Worm (Caenorhabditis elegans) whole organism, L3 larva: ENCODE results near the gene ceh-53.

Experiments
- R02D3.7 ChIP-seq: fragments of 150-350 bp; optimal IDR thresholded peaks from 2 replicates; lab custom pipeline; 2014; ENCODE audit warnings: missing biosample characterization, missing genetic modification characterization
- ZK546.5 ChIP-seq: sonication (generic microtip); optimal IDR thresholded peaks from 2 replicates; lab custom pipeline; 2017; ENCODE audit warnings: missing biosample characterization, missing genetic modification characterization
- aly-2 ChIP-seq: fragments of 150-350 bp; optimal IDR thresholded peaks from 2 replicates; lab custom pipeline; 2014; ENCODE audit warnings: missing biosample characterization, missing genetic modification characterization
- ama-1 ChIP-seq: fragments of 150-350 bp; optimal IDR thresholded peaks from 2 replicates; lab custom pipeline; 2018
- egl-27 ChIP-seq: sonication (generic microtip); optimal IDR thresholded peaks from 4 replicates; lab custom pipeline; 2017; ENCODE audit warnings: missing biosample characterization, missing genetic modification reagents, missing genetic modification characterization
- fkh-10 ChIP-seq: sonication (generic microtip); optimal IDR thresholded peaks from 2 replicates; lab custom pipeline; 2017; ENCODE audit warnings: missing biosample characterization, missing genetic modification reagents, missing genetic modification characterization
- fos-1 ChIP-seq: fragments of 150-350 bp; optimal IDR thresholded peaks from 2 replicates; lab custom pipeline; 2014; ENCODE audit warnings: missing biosample characterization, missing genetic modification characterization
- lin-39 ChIP-seq: fragments of 150-350 bp; optimal IDR thresholded peaks from 2 replicates; lab custom pipeline; 2018; ENCODE audit warnings: missing biosample characterization, missing genetic modification reagents, missing genetic modification characterization
- nfya-1 ChIP-seq: sonication (generic microtip); optimal IDR thresholded peaks from 2 replicates; lab custom pipeline; 2017; ENCODE audit warnings: missing genetic modification characterization, mild to moderate bottlenecking, missing compliant biosample characterization, antibody characterized with exemption, moderate library complexity; ENCODE audit not compliant: insufficient read depth
- nhr-237 ChIP-seq: fragments of 150-350 bp; optimal IDR thresholded peaks from 2 replicates; lab custom pipeline; 2014; ENCODE audit warnings: missing biosample characterization, missing genetic modification characterization
- nhr-67 ChIP-seq: fragments of 150-350 bp; optimal IDR thresholded peaks from 2 replicates; lab custom pipeline; 2014; ENCODE audit warnings: missing biosample characterization, missing genetic modification characterization
- sea-2 ChIP-seq: fragments of 150-350 bp; sonication (generic microtip); optimal IDR thresholded peaks from 4 replicates; lab custom pipeline; 2014; ENCODE audit warnings: missing biosample characterization, missing genetic modification reagents, missing genetic modification characterization
- skn-1 ChIP-seq: fragments of 150-350 bp; optimal IDR thresholded peaks from 2 replicates; lab custom pipeline; 2014; ENCODE audit warnings: missing biosample characterization, missing genetic modification characterization

DNA sequence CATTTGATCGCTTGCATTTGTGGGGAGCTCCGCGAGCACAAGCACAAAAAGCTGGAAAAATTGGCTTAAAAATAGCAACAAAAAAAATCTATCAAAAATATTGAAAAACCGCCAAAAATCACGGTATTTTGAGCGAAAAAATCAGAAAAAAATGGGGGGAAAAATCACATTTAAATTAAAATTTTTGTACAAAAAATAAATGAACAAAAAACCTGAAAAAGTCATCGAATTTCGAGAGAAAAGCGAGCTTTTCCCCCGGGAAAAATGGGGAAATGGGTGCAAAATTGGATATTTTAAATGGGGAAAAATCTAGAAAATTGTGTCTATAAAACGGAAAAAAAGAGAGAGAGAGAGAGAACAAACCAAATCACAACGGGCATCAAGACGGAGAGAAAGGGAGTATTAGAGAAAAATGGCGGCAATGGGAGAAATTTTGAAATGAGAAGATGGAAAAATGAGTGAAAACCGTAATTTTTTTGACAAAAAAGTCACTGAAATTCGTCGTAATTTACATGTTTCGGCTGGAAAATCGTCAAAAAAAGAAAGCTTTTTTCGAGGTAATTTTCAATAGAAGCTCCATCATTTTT, 11.6 kb downstream of the ceh-53 start, which contains the start of gene ced-10:
- TF ChIP-seq R02D3.7 (tag; lab: Kevin White, UChicago) (no peak), nhr-237 (tag; lab: Kevin White, UChicago) (no peak), nhr-67 (no peak), ama-1 (lab: Kevin White, UChicago) (no peak), nfya-1 (tag; lab: Kevin White, UChicago) (no peak), ZK546.5 (tag; lab: Kevin White, UChicago) (no peak), aly-2 (tag; lab: Kevin White, UChicago) (no peak), fkh-10 (GFP tag; lab: Kevin White, UChicago) (no peak), skn-1 (tag; lab: Kevin White, UChicago) (no peak), egl-27 (tag; lab: Kevin White, UChicago) (no peak), fos-1 (no peak), lin-39 (tag; lab: Kevin White, UChicago) (no peak), sea-2 (GFP tag; lab: Kevin White, UChicago) (no peak)
